Worm (Caenorhabditis elegans): ENCODE data around the gene Y45F10A.7.

ce11 chrIV:13465797-13466196, 26.6 kb upstream of the Y45F10A.7 start, which contains the start of gene fezf-1:
- TF ChIP-seq mep-1 (tag; optimal IDR thresholded peaks at IDR 0.05) = no peak
- TF ChIP-seq snpc-4 (tag; optimal IDR thresholded peaks at IDR 0.05) = no peak
- no peak for TF ChIP-seq elt-3 (tag; optimal IDR thresholded peaks at IDR 0.05)
- no peak for TF ChIP-seq ces-1 (GFP tag; optimal IDR thresholded peaks at IDR 0.05)
- TF ChIP-seq nhr-28 (tag; optimal IDR thresholded peaks at IDR 0.05) = no peak
